Worm (Caenorhabditis elegans): ENCODE results near the gene ift-43.
A peak's percentile ranks its signal among the peaks of the same experiment; 100 is the strongest.
"Not testable (repeated sequence)": the region's sequence is repeated elsewhere in the genome, so short reads cannot be mapped to it uniquely, and the experiment has no call there.

Gene ift-43

ce11 chrII:5628326-5628818 lies 32.2 kb downstream of the ift-43 start, which contains the start of gene F59E12.15:
Gene F59E12.15, minus strand, starts transcription at chrII:5628376.
- no peak for TF ChIP-seq lir-3 (tag; optimal IDR thresholded peaks at IDR 0.05; ENCODE audit: poor library complexity)
- no peak for TF ChIP-seq sptf-1 (tag; optimal IDR thresholded peaks at IDR 0.05)
- TF ChIP-seq nhr-20 (tag; optimal IDR thresholded peaks at IDR 0.05), result no peak
- TF ChIP-seq elt-3 (tag; optimal IDR thresholded peaks at IDR 0.05), result no peak
- TF ChIP-seq Y116A8C.19 (tag; optimal IDR thresholded peaks at IDR 0.05; ENCODE audit: borderline replicate concordance), result no peak
- TF ChIP-seq unc-98 (GFP tag; IDR thresholded peaks at IDR 0.05), result no peak
- no peak for TF ChIP-seq tbx-2 (tag; optimal IDR thresholded peaks at IDR 0.05)
- no peak for TF ChIP-seq swsn-7 (tag; optimal IDR thresholded peaks at IDR 0.05)
- no peak for TF ChIP-seq nhr-28 (tag; optimal IDR thresholded peaks at IDR 0.05)
- TF ChIP-seq pqm-1 (tag; optimal IDR thresholded peaks at IDR 0.05), result no peak
- TF ChIP-seq nhr-90 (tag; optimal IDR thresholded peaks at IDR 0.05; ENCODE audit: poor library complexity), result no peak
- no peak for TF ChIP-seq isw-1 (GFP tag; IDR thresholded peaks at IDR 0.05)

ce11 chrII:5622383-5622939 lies 38.1 kb downstream of the ift-43 start, which contains the start of the genes eif-3.L and npl-4.2:
Gene eif-3.L, minus strand, starts transcription at chrII:5622483.
Gene npl-4.2, plus strand, starts transcription at chrII:5622889.
- not testable (repeated sequence) for TF ChIP-seq pag-3 (tag; optimal IDR thresholded peaks at IDR 0.05; ENCODE audit: borderline replicate concordance, insufficient read depth); Y116A8C.19 (tag; optimal IDR thresholded peaks at IDR 0.05; ENCODE audit: borderline replicate concordance); nhr-19 (GFP tag; conservative IDR thresholded peaks at IDR 0.05)

- TF ChIP-seq nhr-84 (tag; optimal IDR thresholded peaks at IDR 0.05) (no peak), elt-3 (tag; optimal IDR thresholded peaks at IDR 0.05) (peak in 2 of 6 experiments; percentile 6 to 18), zag-1 (tag; optimal IDR thresholded peaks at IDR 0.05) (no peak), pag-3 (tag; optimal IDR thresholded peaks at IDR 0.05; ENCODE audit: borderline replicate concordance, insufficient read depth) (no peak), mdl-1 (tag; optimal IDR thresholded peaks at IDR 0.05) (no peak), mab-9 (GFP tag; IDR thresholded peaks at IDR 0.05) (no peak), nhr-71 (tag; optimal IDR thresholded peaks at IDR 0.05) (peak; percentile 13), nhr-20 (tag; optimal IDR thresholded peaks at IDR 0.05) (peak; percentile 77), unc-62 (GFP tag; optimal IDR thresholded peaks at IDR 0.05) (no peak), nhr-76 (tag; optimal IDR thresholded peaks at IDR 0.05) (no peak), unc-86 (tag; optimal IDR thresholded peaks at IDR 0.05) (no peak), irx-1 (tag; optimal IDR thresholded peaks at IDR 0.05) (no peak), lir-3 (tag; optimal IDR thresholded peaks at IDR 0.05; ENCODE audit: poor library complexity) (no peak), lin-39 (tag; optimal IDR thresholded peaks at IDR 0.05) (no peak), lin-14 (GFP tag; optimal IDR thresholded peaks at IDR 0.05) (peak; percentile 18), C34B4.2 (tag; optimal IDR thresholded peaks at IDR 0.05) (no peak), fkh-10 (GFP tag; optimal IDR thresholded peaks at IDR 0.05) (no peak), lin-35 (GFP tag; optimal IDR thresholded peaks at IDR 0.05) (no peak), vab-15 (tag; optimal IDR thresholded peaks at IDR 0.05) (no peak), alr-1 (tag; optimal IDR thresholded peaks at IDR 0.05; ENCODE audit: borderline replicate concordance) (no peak), mef-2 (tag; optimal IDR thresholded peaks at IDR 0.05) (no peak), elt-2 (tag; optimal IDR thresholded peaks at IDR 0.05) (peak; percentile 20), ceh-90 (tag; optimal IDR thresholded peaks at IDR 0.05) (no peak), nhr-77 (tag; optimal IDR thresholded peaks at IDR 0.05) (no peak), nhr-47 (tag; optimal IDR thresholded peaks at IDR 0.05) (no peak), ztf-4 (tag; optimal IDR thresholded peaks at IDR 0.05) (no peak), lsy-2 (tag; optimal IDR thresholded peaks at IDR 0.05) (peak in 1 of 2 experiments; percentile 6), egl-27 (tag; optimal IDR thresholded peaks at IDR 0.05) (no peak), sup-37 (GFP tag; optimal IDR thresholded peaks at IDR 0.05) (no peak), C16A3.4 (tag; optimal IDR thresholded peaks at IDR 0.05) (peak; percentile 15), nhr-85 (tag) (peak; percentile 56), grh-1 (GFP tag; IDR thresholded peaks at IDR 0.05) (no peak), snu-23 (GFP tag; optimal IDR thresholded peaks at IDR 0.05) (peak; percentile 1), F16B12.6 (tag; optimal IDR thresholded peaks at IDR 0.05) (no peak), jun-1 (tag; optimal IDR thresholded peaks at IDR 0.05) (no peak), ceh-82 (tag; optimal IDR thresholded peaks at IDR 0.05) (no peak), sptf-1 (tag; optimal IDR thresholded peaks at IDR 0.05) (no peak), unc-98 (GFP tag; IDR thresholded peaks at IDR 0.05) (no peak)
Measured at ce11 chrII:5619298-5619697, 41.3 kb downstream of the ift-43 start, which contains the start of gene dhs-6. Gene dhs-6, minus strand, starts transcription at chrII:5619319.

All from whole organism, L1 larva.